Worm (Caenorhabditis elegans) whole organism, L4 larva: ENCODE results near the gene Y45F3A.4.

Source experiments
- D1046.2 ChIP-seq: fragments of 200-800 bp; sonication (Bioruptor generic); IDR thresholded peaks from 2 replicates; pipeline ENCODE4 v1.3.6; 2022; ENCODE audit warnings: missing genetic modification characterization, missing compliant biosample characterization
- F44E2.7 ChIP-seq: fragments of 200-800 bp; sonication (Bioruptor generic); IDR thresholded peaks from 2 replicates; pipeline ENCODE4 v2.1.2; 2022; ENCODE audit warnings: missing genetic modification characterization, missing compliant biosample characterization
- R02D3.7 ChIP-seq: fragments of 150-350 bp; sonication (generic microtip); optimal IDR thresholded peaks from 3 replicates; lab custom pipeline; 2014; ENCODE audit warnings: missing biosample characterization, missing genetic modification characterization
- T20F7.1 ChIP-seq: fragments of 200-800 bp; sonication (Bioruptor generic); optimal IDR thresholded peaks from 2 replicates; lab custom pipeline; 2018; ENCODE audit warnings: mild to moderate bottlenecking, missing genetic modification characterization, missing compliant biosample characterization
- T26A8.4 ChIP-seq: fragments of 200-800 bp; sonication (Bioruptor generic); IDR thresholded peaks from 2 replicates; pipeline ENCODE4 v1.3.6; 2022; ENCODE audit warnings: missing genetic modification characterization, missing compliant biosample characterization
- Y5F2A.4 ChIP-seq: fragments of 200-800 bp; sonication (Bioruptor generic); optimal IDR thresholded peaks from 2 replicates; lab custom pipeline; 2018; ENCODE audit warnings: mild to moderate bottlenecking, missing genetic modification characterization, missing compliant biosample characterization
- Y75B8A.6 ChIP-seq: fragments of 200-800 bp; sonication (Bioruptor generic); IDR thresholded peaks from 2 replicates; pipeline ENCODE4 v1.3.6; 2022; ENCODE audit warnings: missing genetic modification reagents, missing genetic modification characterization, missing compliant biosample characterization
- ZK546.5 ChIP-seq, 2 experiments: sonication (generic microtip); optimal IDR thresholded peaks; 2 replicates each; lab custom pipeline; 2017; ENCODE audit warnings: missing biosample characterization in 2 of 2, missing genetic modification characterization in 2 of 2
- aha-1 ChIP-seq: fragments of 150-350 bp; peaks from one replicate; lab custom pipeline; 2014; ENCODE audit warnings: missing biosample characterization, missing genetic modification characterization
- aly-2 ChIP-seq: sonication (generic microtip); optimal IDR thresholded peaks from 2 replicates; lab custom pipeline; 2018; ENCODE audit warnings: missing biosample characterization, missing genetic modification characterization
- ama-1 ChIP-seq: fragments of 150-350 bp; optimal IDR thresholded peaks from 2 replicates; lab custom pipeline; 2014; ENCODE audit warnings: inconsistent platforms, mixed read lengths
- ceh-28 ChIP-seq: fragments of 150-350 bp; optimal IDR thresholded peaks from 2 replicates; lab custom pipeline; 2014; ENCODE audit warnings: missing biosample characterization, missing genetic modification reagents, missing genetic modification characterization
- ceh-82 ChIP-seq: sonication (generic microtip); optimal IDR thresholded peaks from 2 replicates; lab custom pipeline; 2017; ENCODE audit warnings: missing biosample characterization, missing genetic modification characterization
- daf-16 ChIP-seq, 3 experiments: sonication (generic microtip); optimal IDR thresholded peaks; 2 replicates each; lab custom pipeline; 2016 to 2017; ENCODE audit warnings: missing genetic modification characterization in 3 of 3, missing genetic modification reagents in 3 of 3, mild to moderate bottlenecking in 2 of 3, missing compliant biosample characterization in 2 of 3, missing biosample characterization in 1 of 3, moderate library complexity in 1 of 3
- daf-19 ChIP-seq: fragments of 200-800 bp; sonication (Bioruptor generic); conservative IDR thresholded peaks from 2 replicates; pipeline ENCODE4 v1.3.6; 2022; ENCODE audit warnings: missing genetic modification characterization, missing compliant biosample characterization
- dmd-9 ChIP-seq: fragments of 200-800 bp; sonication (Bioruptor generic); IDR thresholded peaks from 2 replicates; pipeline ENCODE4 v1.3.6; 2022; ENCODE audit warnings: missing genetic modification reagents, missing genetic modification characterization, missing compliant biosample characterization
- dpl-1 ChIP-seq: fragments of 150-350 bp; optimal IDR thresholded peaks from 2 replicates; lab custom pipeline; 2014; ENCODE audit warnings: missing biosample characterization, missing genetic modification reagents, missing genetic modification characterization
- dve-1 ChIP-seq: sonication (generic microtip); optimal IDR thresholded peaks from 2 replicates; lab custom pipeline; 2017; ENCODE audit warnings: antibody characterized with exemption, mild to moderate bottlenecking, missing genetic modification characterization, missing compliant biosample characterization; ENCODE audit not compliant: insufficient read depth
- egl-43 ChIP-seq: fragments of 200-800 bp; sonication (Bioruptor generic); IDR thresholded peaks from 2 replicates; pipeline ENCODE4 v1.3.6; 2022; ENCODE audit warnings: missing genetic modification reagents, missing genetic modification characterization, missing compliant biosample characterization
- fkh-10 ChIP-seq: fragments of 150-350 bp; optimal IDR thresholded peaks from 2 replicates; lab custom pipeline; 2014; ENCODE audit warnings: missing biosample characterization, missing genetic modification reagents, missing genetic modification characterization
- gei-8 ChIP-seq: fragments of 200-800 bp; sonication (Bioruptor generic); optimal IDR thresholded peaks from 2 replicates; lab custom pipeline; 2018; ENCODE audit warnings: mild to moderate bottlenecking, missing genetic modification characterization, missing compliant biosample characterization
- hlh-11 ChIP-seq: fragments of 200-800 bp; sonication (Bioruptor generic); optimal IDR thresholded peaks from 2 replicates; lab custom pipeline; 2018; ENCODE audit warnings: mild to moderate bottlenecking, missing genetic modification characterization, missing compliant biosample characterization
- hlh-30 ChIP-seq: sonication (generic microtip); optimal IDR thresholded peaks from 2 replicates; lab custom pipeline; 2017; ENCODE audit warnings: antibody characterized with exemption, mild to moderate bottlenecking, missing genetic modification characterization, missing compliant biosample characterization; ENCODE audit not compliant: insufficient read depth
- lin-29 ChIP-seq: fragments of 200-800 bp; sonication (Bioruptor generic); IDR thresholded peaks from 2 replicates; pipeline ENCODE4 v1.3.6; 2022; ENCODE audit warnings: missing genetic modification reagents, missing genetic modification characterization, missing compliant biosample characterization
- lin-38 ChIP-seq: fragments of 200-800 bp; sonication (Bioruptor generic); IDR thresholded peaks from 2 replicates; pipeline ENCODE4 v1.3.6; 2022; ENCODE audit warnings: missing genetic modification reagents, missing genetic modification characterization, missing compliant biosample characterization
- mxl-3 ChIP-seq: fragments of 200-800 bp; sonication (Bioruptor generic); optimal IDR thresholded peaks from 2 replicates; lab custom pipeline; 2018; ENCODE audit warnings: mild to moderate bottlenecking, missing genetic modification characterization, missing compliant biosample characterization
- nhr-102 ChIP-seq: sonication (generic microtip); optimal IDR thresholded peaks from 2 replicates; lab custom pipeline; 2016; ENCODE audit warnings: mild to moderate bottlenecking, missing genetic modification characterization, moderate library complexity, missing compliant biosample characterization
- nhr-111 ChIP-seq: fragments of 200-800 bp; sonication (Bioruptor generic); optimal IDR thresholded peaks from 2 replicates; lab custom pipeline; 2018; ENCODE audit warnings: mild to moderate bottlenecking, missing genetic modification characterization, missing compliant biosample characterization
- nhr-41 ChIP-seq: fragments of 200-800 bp; sonication (Bioruptor generic); IDR thresholded peaks from 2 replicates; pipeline ENCODE4 v1.3.6; 2022; ENCODE audit warnings: missing genetic modification reagents, missing genetic modification characterization, missing compliant biosample characterization
- nhr-6 ChIP-seq: fragments of 150-350 bp; optimal IDR thresholded peaks from 2 replicates; lab custom pipeline; 2014; ENCODE audit warnings: missing biosample characterization, missing genetic modification characterization
- nhr-76 ChIP-seq: fragments of 150-350 bp; optimal IDR thresholded peaks from 2 replicates; lab custom pipeline; 2014; ENCODE audit warnings: missing biosample characterization, missing genetic modification characterization
- pha-4 ChIP-seq, 2 experiments: fragments of 150-350 bp in 1 of 2; fragments of 200-800 bp in 1 of 2; sonication (Bioruptor generic) in 1 of 2; IDR thresholded peaks in 1 of 2; optimal IDR thresholded peaks in 1 of 2; 2 replicates each; pipeline versions ENCODE4 v1.3.6 to Lab custom; 2014 to 2022; ENCODE audit warnings: missing genetic modification characterization in 2 of 2, missing genetic modification reagents in 2 of 2, missing biosample characterization in 1 of 2, missing compliant biosample characterization in 1 of 2
- snpc-1.2 ChIP-seq: fragments of 200-800 bp; sonication (Bioruptor generic); IDR thresholded peaks from 2 replicates; pipeline ENCODE4 v1.3.6; 2022; ENCODE audit warnings: missing genetic modification reagents, missing genetic modification characterization, missing compliant biosample characterization
- snpc-4 ChIP-seq: fragments of 150-350 bp; optimal IDR thresholded peaks from 2 replicates; lab custom pipeline; 2014; ENCODE audit warnings: missing biosample characterization, missing genetic modification characterization
- spr-1 ChIP-seq: sonication (generic microtip); optimal IDR thresholded peaks from 2 replicates; lab custom pipeline; 2016; ENCODE audit warnings: mild to moderate bottlenecking, missing genetic modification characterization, missing compliant biosample characterization
- tra-1 ChIP-seq: fragments of 200-800 bp; sonication (Bioruptor generic); IDR thresholded peaks from 2 replicates; pipeline ENCODE4 v1.3.6; 2022; ENCODE audit warnings: missing genetic modification reagents, missing genetic modification characterization, missing compliant biosample characterization
- unc-130 ChIP-seq: sonication (generic microtip); optimal IDR thresholded peaks from 2 replicates; lab custom pipeline; 2016; ENCODE audit warnings: missing genetic modification reagents, missing genetic modification characterization, missing compliant biosample characterization
- unc-62 ChIP-seq, 3 experiments: fragments of 150-350 bp in 1 of 3; sonication (generic microtip); optimal IDR thresholded peaks in 2 of 3; peaks in 1 of 3; 1 replicate in 1 of 3; 2 replicates in 2 of 3; lab custom pipeline; 2014 to 2017; ENCODE audit warnings: missing biosample characterization in 3 of 3, missing genetic modification characterization in 3 of 3, missing genetic modification reagents in 3 of 3, missing genotype in 1 of 3
- vab-7 ChIP-seq: fragments of 200-800 bp; sonication (Bioruptor generic); IDR thresholded peaks from 2 replicates; pipeline ENCODE4 v1.3.6; 2022; ENCODE audit warnings: missing genetic modification reagents, missing genetic modification characterization, missing compliant biosample characterization
- zfp-2 ChIP-seq: sonication (generic microtip); optimal IDR thresholded peaks from 2 replicates; lab custom pipeline; 2016; ENCODE audit warnings: mild to moderate bottlenecking, missing genetic modification characterization, missing compliant biosample characterization
- zfp-3 ChIP-seq: fragments of 200-800 bp; sonication (Bioruptor generic); conservative IDR thresholded peaks from 2 replicates; pipeline ENCODE4 v1.3.6; 2022; ENCODE audit warnings: missing genetic modification reagents, missing genetic modification characterization, missing compliant biosample characterization
- ztf-7 ChIP-seq: fragments of 150-350 bp; optimal IDR thresholded peaks from 2 replicates; lab custom pipeline; 2014; ENCODE audit warnings: missing biosample characterization, missing genetic modification characterization

Y45F3A.4 gene

DNA sequence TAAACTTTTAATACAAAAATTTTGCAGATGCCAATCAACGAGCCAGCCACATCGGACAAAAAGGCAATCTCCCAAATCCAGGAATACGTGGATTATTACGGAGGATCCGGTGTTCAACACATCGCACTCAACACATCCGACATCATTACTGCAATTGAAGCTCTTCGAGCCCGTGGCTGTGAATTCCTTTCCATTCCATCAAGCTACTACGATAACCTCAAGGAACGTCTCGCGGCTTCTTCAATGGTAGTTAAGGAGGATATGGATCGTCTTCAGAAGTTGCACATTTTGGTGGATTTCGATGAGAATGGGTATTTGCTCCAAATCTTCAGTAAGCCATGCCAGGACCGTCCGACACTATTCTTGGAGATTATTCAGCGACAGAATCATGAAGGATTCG lies 38.2 kb downstream of the Y45F3A.4 start:
- TF ChIP-seq ama-1 (lab: Kevin White, UChicago) (peak; percentile 67), unc-130 (GFP tag; lab: Kevin White, UChicago) (no peak), nhr-111 (GFP tag; lab: Kevin White, UChicago) (peak; percentile 9), T26A8.4 (GFP tag; lab: Robert Waterston, UW) (0 out of 2 replicates have a peak, but pooled peaks have one; percentile 20), aha-1 (tag; lab: Kevin White, UChicago) (peak; percentile 75)

DNA sequence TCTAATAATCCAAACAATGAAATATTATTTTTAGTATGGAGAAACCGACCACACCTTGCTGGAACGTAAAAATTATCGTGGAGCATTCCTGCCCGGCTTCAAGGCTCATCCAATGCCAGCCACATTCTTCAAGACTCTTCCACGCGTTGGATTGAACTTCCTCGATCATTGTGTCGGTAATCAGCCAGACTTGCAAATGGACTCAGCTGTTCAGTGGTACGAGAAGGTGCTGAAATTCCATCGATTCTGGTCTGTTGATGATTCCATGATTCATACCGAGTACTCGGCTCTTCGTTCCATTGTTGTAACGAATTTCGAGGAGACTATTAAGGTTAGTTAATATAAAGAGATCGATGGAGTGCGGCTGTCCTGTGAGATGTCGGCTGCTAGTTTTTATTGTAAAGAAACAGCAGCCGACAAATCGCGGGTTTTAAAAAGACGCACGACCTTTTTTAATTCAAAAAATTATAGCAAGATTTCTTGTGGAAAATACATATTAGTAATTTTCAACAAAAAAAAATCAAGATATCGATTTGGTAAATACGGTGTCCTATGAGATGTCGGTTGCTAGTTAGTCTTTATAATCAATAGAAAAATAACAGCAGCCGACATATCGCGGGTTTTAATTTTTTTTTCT lies 39.0 kb downstream of the Y45F3A.4 start:
- TF ChIP-seq aha-1 (tag; lab: Kevin White, UChicago) (peak; percentile 71), daf-16 (GFP tag; optimal IDR thresholded peaks at IDR 0.05; lab: Kevin White, UChicago) (no peak), daf-16 (tag; optimal IDR thresholded peaks at IDR 0.05; lab: Kevin White, UChicago) (peak; percentile 11), pha-4 (GFP tag; IDR thresholded peaks at IDR 0.05; lab: Robert Waterston, UW) (0 out of 2 replicates have a peak, but pooled peaks have one; percentile 5), pha-4 (tag; optimal IDR thresholded peaks at IDR 0.05; lab: Kevin White, UChicago) (no peak), hlh-11 (tag; lab: Kevin White, UChicago) (peak; percentile 27), dve-1 (tag; lab: Kevin White, UChicago) (no peak)
- TF ChIP-seq, all 104 proteins: peak for 4

DNA sequence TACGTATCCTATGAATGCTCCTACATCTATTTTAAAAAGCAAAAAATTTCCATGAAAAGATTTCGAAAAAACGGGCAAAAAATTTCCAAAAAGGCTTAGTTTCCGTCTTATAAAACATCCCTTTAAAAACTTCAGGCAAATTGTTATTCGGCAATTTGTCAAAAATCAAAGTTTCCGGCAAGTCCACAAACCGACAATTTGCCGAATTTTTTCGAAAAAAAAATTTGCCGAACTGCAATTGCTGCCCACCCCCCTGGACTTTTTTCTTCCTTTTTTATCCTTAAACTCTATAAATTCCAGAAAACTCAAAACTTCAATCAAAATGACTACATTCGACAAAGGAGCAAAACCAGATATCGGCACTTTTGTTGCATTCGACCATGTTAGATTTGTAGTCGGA lies 40.0 kb downstream of the Y45F3A.4 start, which contains the start of gene hpd-1:
TSS of gene hpd-1 (plus strand) at position 301 of the 400 bp plus-strand sequence.
- TF ChIP-seq Y5F2A.4 (GFP tag; lab: Kevin White, UChicago) (no peak), snpc-1.2 (0 out of 2 replicates have a peak, but pooled peaks have one; percentile 6), aly-2 (tag; lab: Kevin White, UChicago) (no peak), hlh-30 (tag; lab: Kevin White, UChicago) (no peak)

DNA sequence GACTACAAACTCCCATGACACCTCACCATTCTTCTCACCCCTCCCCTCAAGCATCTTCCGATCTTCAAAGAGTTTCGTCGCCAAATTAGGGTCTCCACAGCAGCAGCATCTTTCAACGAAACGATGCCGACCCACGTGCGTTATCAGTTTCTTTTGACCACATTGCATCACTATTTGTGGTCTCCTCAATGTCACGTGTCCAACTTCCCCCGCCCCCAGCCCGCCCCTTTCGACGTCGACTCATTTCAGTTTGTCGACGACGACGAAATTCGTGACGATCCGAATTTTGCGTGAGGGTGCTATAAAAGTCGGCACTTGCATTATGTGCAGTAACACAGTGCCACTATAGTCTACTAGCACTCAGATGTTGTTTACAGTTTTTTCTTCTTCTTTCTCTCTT lies 41.0 kb downstream of the Y45F3A.4 start:
- TF ChIP-seq R02D3.7 (tag; lab: Kevin White, UChicago) (no peak), ztf-7 (tag; lab: Kevin White, UChicago) (peak; percentile 32), gei-8 (GFP tag; lab: Kevin White, UChicago) (no peak), egl-43 (GFP tag; lab: Robert Waterston, UW) (no peak), T26A8.4 (GFP tag; lab: Robert Waterston, UW) (peak; percentile 42; the same call in 1 of the 2 replicates), nhr-6 (no peak), ZK546.5 (tag; optimal IDR thresholded peaks at IDR 0.05; lab: Kevin White, UChicago) (no peak), dpl-1 (GFP tag; lab: Kevin White, UChicago) (no peak), fkh-10 (GFP tag; lab: Kevin White, UChicago) (no peak), spr-1 (tag; lab: Kevin White, UChicago) (no peak), vab-7 (GFP tag; lab: Robert Waterston, UW) (no peak), nhr-41 (GFP tag; lab: Robert Waterston, UW) (peak; percentile 61; the same call in 1 of the 2 replicates), pha-4 (GFP tag; IDR thresholded peaks at IDR 0.05; lab: Robert Waterston, UW) (0 out of 2 replicates have a peak, but pooled peaks have one; percentile 46), pha-4 (tag; optimal IDR thresholded peaks at IDR 0.05; lab: Kevin White, UChicago) (no peak), ceh-82 (no peak), unc-62 (GFP tag; optimal IDR thresholded peaks at IDR 0.05 in 1 of 2; lab: Kevin White, UChicago) (no peak), unc-62 (tag; optimal IDR thresholded peaks at IDR 0.05; lab: Kevin White, UChicago) (no peak), ceh-28 (no peak), nhr-102 (tag; lab: Kevin White, UChicago) (no peak), D1046.2 (GFP tag; lab: Robert Waterston, UW) (no peak), snpc-4 (no peak), F44E2.7 (GFP tag; lab: Robert Waterston, UW) (no peak), mxl-3 (peak; percentile 98), nhr-76 (tag; lab: Kevin White, UChicago) (no peak), hlh-11 (tag; lab: Kevin White, UChicago) (peak; percentile 97), lin-38 (GFP tag; lab: Robert Waterston, UW) (no peak; the same call in 1 of the 2 replicates), aly-2 (tag; lab: Kevin White, UChicago) (no peak), daf-19 (GFP tag; lab: Robert Waterston, UW) (no peak), lin-29 (GFP tag; lab: Robert Waterston, UW) (no peak), zfp-2 (tag; lab: Kevin White, UChicago) (no peak), zfp-3 (GFP tag; lab: Robert Waterston, UW) (peak; percentile 59; the same call in 1 of the 2 replicates), tra-1 (GFP tag; lab: Robert Waterston, UW) (peak; percentile 82), dmd-9 (no peak), Y75B8A.6 (no peak), T20F7.1 (no peak)
